Fruit fly (Drosophila melanogaster) whole organism, adult: ENCODE results near the gene nkd.

Source experiments
- CG11617 ChIP-seq: fragments of 200-800 bp; sonication (Bioruptor generic); optimal IDR thresholded peaks from 2 replicates; lab custom pipeline; 2017; ENCODE audit warnings: mild to moderate bottlenecking, missing biosample characterization, missing genetic modification reagents, missing genetic modification characterization
- CG12768 ChIP-seq: fragments of 200-800 bp; sonication (Bioruptor generic); optimal IDR thresholded peaks from 2 replicates; lab custom pipeline; 2017; ENCODE audit warnings: missing biosample characterization, missing genetic modification characterization, mild to moderate bottlenecking, moderate library complexity, missing genetic modification reagents
- CG1620 ChIP-seq: fragments of 200-800 bp; sonication (Bioruptor generic); optimal IDR thresholded peaks from 2 replicates; lab custom pipeline; 2016; ENCODE audit warnings: missing biosample characterization, missing genetic modification characterization
- CG33017 ChIP-seq: fragments of 200-800 bp; sonication (Bioruptor generic); optimal IDR thresholded peaks from 2 replicates; lab custom pipeline; 2018; ENCODE audit warnings: missing biosample characterization, mild to moderate bottlenecking, missing genetic modification characterization, moderate library complexity
- CG5204 ChIP-seq: fragments of 200-800 bp; sonication (Bioruptor generic); optimal IDR thresholded peaks from 2 replicates; lab custom pipeline; 2016; ENCODE audit warnings: missing biosample characterization, missing genetic modification characterization
- CG7045 ChIP-seq: fragments of 200-800 bp; sonication (Bioruptor generic); optimal IDR thresholded peaks from 2 replicates; lab custom pipeline; 2017; ENCODE audit warnings: missing biosample characterization, mild to moderate bottlenecking, missing genetic modification characterization
- CG7101 ChIP-seq: fragments of 200-800 bp; sonication (Bioruptor generic); optimal IDR thresholded peaks from 2 replicates; lab custom pipeline; 2018; ENCODE audit warnings: missing biosample characterization, mild to moderate bottlenecking, missing genetic modification characterization, moderate library complexity
- Clk ChIP-seq: fragments of 200-800 bp; sonication (Bioruptor generic); optimal IDR thresholded peaks from 2 replicates; lab custom pipeline; 2017; ENCODE audit warnings: missing biosample characterization, missing genetic modification characterization
- Crg-1 ChIP-seq: fragments of 200-800 bp; sonication (Bioruptor generic); optimal IDR thresholded peaks from 2 replicates; lab custom pipeline; 2016; ENCODE audit warnings: missing biosample characterization, missing genetic modification characterization
- Hr96 ChIP-seq: fragments of 200-800 bp; sonication (Bioruptor generic); optimal IDR thresholded peaks from 2 replicates; lab custom pipeline; 2016; ENCODE audit warnings: missing biosample characterization, missing genetic modification characterization
- Mnt ChIP-seq: fragments of 200-800 bp; sonication (Bioruptor generic); optimal IDR thresholded peaks from 2 replicates; lab custom pipeline; 2016; ENCODE audit warnings: missing biosample characterization, mild to moderate bottlenecking, missing genetic modification characterization
- bab1 ChIP-seq: fragments of 200-800 bp; sonication (Bioruptor generic); optimal IDR thresholded peaks from 3 replicates; lab custom pipeline; 2019; ENCODE audit warnings: missing biosample characterization, mild to moderate bottlenecking, missing genetic modification characterization, moderate library complexity
- cic ChIP-seq: fragments of 200-800 bp; sonication (Bioruptor generic); optimal IDR thresholded peaks from 2 replicates; lab custom pipeline; 2017; ENCODE audit warnings: missing biosample characterization, mild to moderate bottlenecking, missing genetic modification characterization, moderate library complexity
- cnc ChIP-seq, 2 experiments: fragments of >200 bp; optimal IDR thresholded peaks; 2 replicates each; lab custom pipeline; 2017
- kay ChIP-seq: fragments of 200-800 bp; sonication (Bioruptor generic); peaks from one replicate; lab custom pipeline; 2016; ENCODE audit warnings: missing biosample characterization, missing genetic modification characterization, borderline replicate concordance
- pad ChIP-seq: fragments of 200-800 bp; sonication (Bioruptor generic); optimal IDR thresholded peaks from 3 replicates; lab custom pipeline; 2017; ENCODE audit warnings: missing biosample characterization, missing genetic modification characterization, mild to moderate bottlenecking, moderate library complexity, missing genetic modification reagents
- tj ChIP-seq: fragments of 200-800 bp; sonication (Bioruptor generic); optimal IDR thresholded peaks from 3 replicates; lab custom pipeline; 2017; ENCODE audit warnings: missing biosample characterization, mild to moderate bottlenecking, missing genetic modification characterization, moderate library complexity
- toe ChIP-seq: fragments of 200-800 bp; sonication (Bioruptor generic); optimal IDR thresholded peaks from 2 replicates; lab custom pipeline; 2016; ENCODE audit warnings: missing biosample characterization, missing genetic modification characterization

Gene nkd

DNA sequence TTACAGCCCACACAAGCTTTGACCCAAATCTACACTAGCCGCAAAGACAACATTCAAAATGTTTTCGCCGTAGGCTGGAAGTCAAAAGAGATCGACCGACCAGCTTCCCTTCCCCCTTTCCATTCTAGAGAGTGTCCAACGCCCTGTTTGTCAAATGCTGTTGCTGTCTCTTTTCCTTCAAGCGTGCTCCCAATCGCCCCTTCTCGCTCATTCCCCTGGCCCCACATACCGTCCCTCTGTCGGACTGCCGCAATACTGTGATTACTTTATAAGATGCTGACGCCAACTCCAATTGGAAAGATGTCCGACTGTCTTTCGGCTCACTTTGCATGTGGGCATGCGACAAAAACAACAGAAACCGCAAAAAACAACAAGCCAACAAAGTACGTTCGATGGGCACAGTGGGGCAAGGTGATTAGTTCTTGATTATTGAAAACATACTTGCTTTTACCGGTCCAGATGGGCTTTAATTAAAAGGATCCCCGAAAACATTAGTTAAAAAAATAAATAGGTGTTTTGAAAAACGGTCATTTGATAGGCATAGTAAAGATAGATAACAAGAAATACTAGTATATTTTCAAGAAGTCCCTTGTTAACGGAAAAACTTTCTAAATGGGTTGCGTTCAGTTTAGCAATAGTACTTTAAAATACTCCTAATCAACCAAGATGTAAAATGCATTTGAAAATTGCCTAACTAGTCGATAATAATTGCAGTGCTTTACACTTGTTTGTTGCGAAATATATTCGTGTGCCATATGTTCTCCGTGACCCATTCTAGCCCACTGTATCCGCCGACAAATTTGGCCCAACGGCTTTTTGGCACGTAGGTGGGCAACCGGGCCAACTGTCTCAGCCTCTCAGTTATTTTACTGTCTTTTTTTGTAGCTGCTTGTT, 34.8 kb upstream of the nkd start:
- TF ChIP-seq CG12768 (GFP tag; lab: Kevin White, UChicago) = no peak
- TF ChIP-seq kay (GFP tag; lab: Kevin White, UChicago) = peak; percentile 28
- peak; percentile 75 for TF ChIP-seq tj (GFP tag; lab: Kevin White, UChicago)
- no peak for TF ChIP-seq CG7045 (GFP tag; lab: Kevin White, UChicago)
- peak; percentile 93 for TF ChIP-seq pad

DNA sequence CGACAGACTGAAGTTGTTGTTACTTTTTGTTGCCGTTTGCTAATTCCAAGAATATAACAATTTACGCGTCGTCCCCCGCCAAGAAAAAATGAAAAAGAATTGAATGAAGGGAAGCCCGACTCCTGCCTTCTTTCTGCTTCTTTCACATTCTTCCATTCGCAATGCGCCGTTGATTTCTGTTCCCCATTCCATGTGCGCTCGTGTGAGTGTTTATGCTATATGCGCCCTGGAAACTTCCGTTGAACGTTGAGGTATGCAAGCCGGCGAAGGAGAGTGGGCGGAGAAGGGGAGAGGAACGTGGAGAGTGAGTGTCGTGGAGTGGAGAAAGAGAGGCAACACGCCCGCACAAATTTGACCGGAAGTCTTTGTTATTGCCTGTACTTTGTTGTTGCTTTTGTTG, 33.8 kb upstream of the nkd start:
- TF ChIP-seq CG11617 (GFP tag; lab: Kevin White, UChicago) (no peak), pad (peak; percentile 98)

DNA sequence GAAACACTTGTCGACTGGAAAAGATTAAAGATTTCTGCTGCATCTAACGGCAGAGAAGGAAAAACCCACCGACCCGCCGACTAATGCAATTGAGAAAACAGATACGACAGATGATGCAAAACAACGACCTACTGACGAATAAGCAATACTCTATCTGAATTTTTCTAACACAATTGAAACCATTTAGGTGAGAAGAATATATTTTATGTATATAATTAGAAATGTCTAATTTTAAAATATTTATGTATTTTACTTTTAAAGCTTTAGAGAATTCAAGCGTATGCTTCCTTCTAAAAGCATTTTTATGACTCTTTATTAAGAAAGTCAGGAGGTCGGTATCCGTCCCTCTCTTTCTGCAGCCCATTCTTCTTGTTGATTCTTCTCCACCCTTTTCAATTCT, 33.2 kb upstream of the nkd start:
- TF ChIP-seq CG33017 (tag; lab: Kevin White, UChicago) = no peak
- no peak for TF ChIP-seq CG5204 (GFP tag; lab: Kevin White, UChicago)
- TF ChIP-seq Hr96 = no peak
- no peak for TF ChIP-seq CG1620 (GFP tag; lab: Kevin White, UChicago)
- no peak for TF ChIP-seq Mnt (GFP tag; lab: Kevin White, UChicago)
- TF ChIP-seq tj (GFP tag; lab: Kevin White, UChicago) = no peak
- TF ChIP-seq Clk = no peak
- TF ChIP-seq CG7045 (GFP tag; lab: Kevin White, UChicago) = no peak
- no peak for TF ChIP-seq pad
- TF ChIP-seq CG11617 (GFP tag; lab: Kevin White, UChicago) = no peak
- TF ChIP-seq Crg-1 (GFP tag; lab: Kevin White, UChicago) = no peak
- no peak for TF ChIP-seq kay (GFP tag; lab: Kevin White, UChicago)
- TF ChIP-seq bab1 = no peak

- TF ChIP-seq Hr96 (no peak), kay (GFP tag; lab: Kevin White, UChicago) (peak; percentile 70)
Measured at dm6 chr3L:19075976-19076375, 30.7 kb upstream of the nkd start.

dm6 chr3L:19074673-19075402, 29.6 kb upstream of the nkd start:
- TF ChIP-seq Clk = no peak
- no peak for TF ChIP-seq Mnt (GFP tag; lab: Kevin White, UChicago)
- no peak for TF ChIP-seq CG7101 (tag; lab: Kevin White, UChicago)

dm6 chr3L:19073909-19074239, 28.6 kb upstream of the nkd start:
- peak; percentile 20 for TF ChIP-seq kay (GFP tag; lab: Kevin White, UChicago)
- TF ChIP-seq cnc (optimal IDR thresholded peaks at IDR 0.05; lab: Kevin White, UChicago) = no peak

dm6 chr3L:19073029-19073908, 28.0 kb upstream of the nkd start:
- peak; percentile 32 for TF ChIP-seq Mnt (GFP tag; lab: Kevin White, UChicago)
- no peak for TF ChIP-seq CG5204 (GFP tag; lab: Kevin White, UChicago)
- no peak for TF ChIP-seq Clk
- peak; percentile 31 for TF ChIP-seq CG12768 (GFP tag; lab: Kevin White, UChicago)
- TF ChIP-seq Hr96 = no peak
- no peak for TF ChIP-seq CG11617 (GFP tag; lab: Kevin White, UChicago)
- TF ChIP-seq bab1 = no peak
- TF ChIP-seq CG33017 (tag; lab: Kevin White, UChicago) = no peak
- TF ChIP-seq tj (GFP tag; lab: Kevin White, UChicago) = no peak
- TF ChIP-seq kay (GFP tag; lab: Kevin White, UChicago) = no peak
- no peak for TF ChIP-seq Crg-1 (GFP tag; lab: Kevin White, UChicago)
- no peak for TF ChIP-seq cnc (optimal IDR thresholded peaks at IDR 0.05; lab: Kevin White, UChicago)
- no peak for TF ChIP-seq CG7101 (tag; lab: Kevin White, UChicago)
- peak; percentile 75 for TF ChIP-seq cic (GFP tag; lab: Kevin White, UChicago)
- no peak for TF ChIP-seq CG1620 (GFP tag; lab: Kevin White, UChicago)
- no peak for TF ChIP-seq pad
- TF ChIP-seq toe = no peak
